Fruit fly (Drosophila melanogaster) Kc167 (cell line): ENCODE measurements around the gene CG6125.

Experiments used
- Myc ChIP-seq: fragments of >200 bp; optimal IDR thresholded peaks from 2 replicates; lab custom pipeline; 2017; ENCODE audit warnings: missing external identifiers
- Sin3A ChIP-seq: fragments of >200 bp; optimal IDR thresholded peaks from 2 replicates; lab custom pipeline; 2018; ENCODE audit warnings: missing external identifiers
- h ChIP-seq: fragments of >200 bp; optimal IDR thresholded peaks from 3 replicates; lab custom pipeline; 2018; ENCODE audit warnings: missing external identifiers
- insv ChIP-seq: fragments of >200 bp; optimal IDR thresholded peaks from 3 replicates; lab custom pipeline; 2018; ENCODE audit warnings: missing external identifiers
- psq ChIP-seq: fragments of >200 bp; optimal IDR thresholded peaks from 2 replicates; lab custom pipeline; 2017; ENCODE audit warnings: missing external identifiers
- ttk ChIP-seq: sonication (Bioruptor generic); optimal IDR thresholded peaks from 2 replicates; lab custom pipeline; 2017; ENCODE audit warnings: missing external identifiers

CG6125 gene

dm6 chr3R:15374397-15374796 is 32.5 kb downstream of the CG6125 start, which contains the start of gene Rbp:
TSS of gene Rbp (plus strand) at chr3R:15374635.
- TF ChIP-seq ttk = no peak

DNA sequence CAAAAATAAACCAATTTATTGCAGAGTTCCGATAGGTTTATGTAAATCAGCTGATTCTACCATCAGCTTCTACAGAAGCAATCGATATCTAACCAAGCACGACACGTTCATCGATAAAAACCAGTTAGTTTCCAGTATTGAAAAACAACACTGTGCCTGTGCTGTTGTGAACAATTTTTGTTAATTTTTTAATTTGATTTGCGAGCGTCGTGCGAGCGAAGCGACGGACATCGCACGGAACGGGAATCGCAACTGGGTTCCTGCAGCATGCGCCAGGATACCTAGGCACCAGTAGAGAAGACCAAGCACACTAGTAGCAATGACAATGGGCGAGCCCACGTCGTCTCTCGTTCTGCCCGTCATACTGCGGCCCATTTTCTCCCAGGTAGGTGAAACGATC is 35.0 kb downstream of the CG6125 start, which contains the start of the genes Ccm3 and CG6136:
TSS of gene Ccm3 (plus strand) at position 125 of the 400 bp plus-strand sequence.
TSS of gene CG6136 (minus strand) at position 380 of the 400 bp plus-strand sequence.
- no peak for TF ChIP-seq Sin3A (lab: Kevin White, UChicago)

- TF ChIP-seq h (no peak), ttk (no peak), Myc (lab: Kevin White, UChicago) (no peak), psq (lab: Kevin White, UChicago) (no peak), insv (lab: Kevin White, UChicago) (no peak), Sin3A (lab: Kevin White, UChicago) (no peak)
These were observed 37.1 kb downstream of the CG6125 start, which contains the start of gene CG14868 for dm6 chr3R:15369742-15370141. TSS of gene CG14868 (minus strand) at chr3R:15369945.

- no peak for TF ChIP-seq psq (lab: Kevin White, UChicago)
- TF ChIP-seq ttk = no peak
- TF ChIP-seq Myc (lab: Kevin White, UChicago) = no peak
- no peak for TF ChIP-seq h
- TF ChIP-seq insv (lab: Kevin White, UChicago) = no peak
- no peak for TF ChIP-seq Sin3A (lab: Kevin White, UChicago)
These were observed 39.4 kb downstream of the CG6125 start, which contains the start of gene CG34404 for dm6 chr3R:15367477-15367876. TSS of gene CG34404 (minus strand) at chr3R:15367665.

dm6 chr3R:15366839-15367238 is 40.0 kb downstream of the CG6125 start:
- TF ChIP-seq psq (lab: Kevin White, UChicago) (no peak), Myc (lab: Kevin White, UChicago) (no peak), h (no peak), insv (lab: Kevin White, UChicago) (no peak), ttk (no peak), Sin3A (lab: Kevin White, UChicago) (no peak)

DNA sequence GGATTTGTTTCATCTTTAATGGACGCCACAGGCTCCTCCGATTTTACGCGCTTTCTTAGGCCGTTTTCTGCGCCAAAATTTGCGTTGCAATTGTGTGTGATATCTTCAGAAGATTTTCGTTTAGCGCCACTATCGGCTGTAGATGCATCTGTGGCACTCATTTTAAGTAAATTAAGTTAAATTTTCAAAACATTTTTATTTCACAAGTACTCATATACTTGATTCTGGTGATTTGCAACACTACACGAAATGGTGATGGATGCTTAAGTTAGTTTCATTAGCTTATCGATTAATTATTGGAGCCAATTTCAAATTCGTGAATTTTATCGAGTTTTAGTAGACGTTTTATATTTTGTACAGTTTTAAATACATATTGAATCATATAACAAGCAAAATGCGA is 43.3 kb downstream of the CG6125 start, which contains the start of gene CG6171:
TSS of gene CG6171 (minus strand) at position 250 of the 400 bp plus-strand sequence.
- TF ChIP-seq ttk (no peak), Myc (lab: Kevin White, UChicago) (no peak), Sin3A (lab: Kevin White, UChicago) (no peak)

DNA sequence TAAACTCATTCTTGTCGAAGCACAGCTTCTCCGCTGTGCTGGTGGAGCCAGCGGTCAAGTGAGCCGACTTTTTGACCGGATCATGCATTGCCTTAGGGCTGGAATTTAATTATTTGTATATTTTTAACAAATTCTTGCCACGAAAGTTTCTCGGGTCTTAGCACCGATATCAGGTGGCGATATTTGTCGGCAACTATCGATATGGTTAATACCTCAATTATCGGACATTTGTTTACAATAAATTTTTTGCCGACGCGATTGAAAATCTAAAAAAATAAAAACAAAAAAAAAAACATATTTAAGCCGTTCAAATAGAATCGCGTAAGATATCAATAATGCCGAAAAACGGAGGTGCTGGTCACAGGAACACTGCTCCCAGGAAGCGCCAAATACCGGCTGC is 45.4 kb downstream of the CG6125 start, which contains the start of the genes Cog2 and Trax:
TSS of gene Cog2 (minus strand) at position 168 of the 400 bp plus-strand sequence.
TSS of gene Trax (plus strand) at position 203 of the 400 bp plus-strand sequence.
- TF ChIP-seq ttk (no peak), h (no peak), Myc (lab: Kevin White, UChicago) (no peak), Sin3A (lab: Kevin White, UChicago) (no peak), insv (lab: Kevin White, UChicago) (no peak), psq (lab: Kevin White, UChicago) (no peak)

DNA sequence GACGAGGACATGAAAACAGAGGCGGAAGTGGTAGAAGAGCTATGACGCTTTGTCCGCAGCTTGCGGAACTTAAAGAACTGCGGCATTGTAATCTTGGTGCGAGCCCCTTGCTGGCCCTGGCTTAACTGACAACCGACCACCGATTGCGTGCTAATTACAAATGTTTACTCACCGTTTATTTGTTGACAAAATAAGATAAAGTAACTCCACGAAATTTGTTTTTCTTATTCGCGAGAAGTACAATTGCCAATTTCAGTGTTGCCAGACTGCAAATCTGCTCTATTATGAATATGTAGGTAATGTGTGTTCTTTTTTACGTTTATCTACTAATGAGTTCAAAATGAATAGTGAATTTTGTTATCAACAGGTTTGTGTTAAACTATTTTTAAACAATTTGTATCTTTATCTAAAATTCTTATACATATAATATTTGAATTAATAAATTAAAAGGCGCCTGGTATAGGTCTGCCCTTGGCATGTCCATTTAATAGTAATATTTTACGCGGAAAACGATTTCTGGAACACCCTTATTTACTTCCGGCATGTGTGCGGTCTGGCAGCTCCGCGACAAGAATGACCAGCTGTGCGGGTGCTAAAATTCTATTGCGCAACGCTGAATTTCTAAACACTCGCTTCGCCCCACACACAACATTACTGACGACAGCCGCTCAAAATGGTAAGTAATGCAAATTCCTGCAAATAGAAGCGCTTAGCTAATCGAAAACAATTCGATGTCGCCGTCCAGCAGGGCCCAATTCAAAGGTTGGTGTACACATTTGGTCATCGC is 50.0 kb downstream of the CG6125 start, which contains the start of the genes Atg4b and Hibch:
TSS of gene Atg4b (minus strand) at position 280 of the 787 bp plus-strand sequence.
TSS of gene Hibch (plus strand) at position 585 of the 787 bp plus-strand sequence.
- no peak for TF ChIP-seq insv (lab: Kevin White, UChicago)
- TF ChIP-seq Myc (lab: Kevin White, UChicago) = no peak
- no peak for TF ChIP-seq Sin3A (lab: Kevin White, UChicago)
- no peak for TF ChIP-seq psq (lab: Kevin White, UChicago)
- no peak for TF ChIP-seq ttk
- TF ChIP-seq h = no peak

DNA sequence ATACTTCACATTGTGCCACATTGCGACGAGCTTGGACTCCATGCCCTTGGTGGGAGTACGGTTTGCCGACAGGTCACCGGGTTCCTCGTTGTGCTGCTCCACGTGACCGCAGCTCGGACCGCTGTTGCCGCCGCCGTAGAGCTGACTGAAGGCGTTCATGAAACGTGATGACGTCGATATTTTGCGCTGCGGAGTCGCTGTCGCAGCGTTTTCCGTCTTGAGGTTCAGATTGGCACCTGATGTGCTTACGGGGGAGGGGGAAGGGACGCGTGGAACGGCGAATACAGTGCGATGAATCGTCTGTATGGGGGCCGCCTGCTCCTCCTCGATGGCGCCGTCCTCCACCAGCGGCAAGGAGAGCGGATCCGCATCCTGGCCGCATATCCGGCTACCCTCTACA is 50.7 kb downstream of the CG6125 start:
- TF ChIP-seq Myc (lab: Kevin White, UChicago) (no peak), ttk (no peak)

dm6 chr3R:15354019-15354418 is 52.9 kb downstream of the CG6125 start:
- TF ChIP-seq h (no peak), insv (lab: Kevin White, UChicago) (no peak), psq (lab: Kevin White, UChicago) (no peak), ttk (no peak), Sin3A (lab: Kevin White, UChicago) (no peak), Myc (lab: Kevin White, UChicago) (no peak)
